Worm (Caenorhabditis elegans) whole organism, L2 larva: Measurements from ENCODE around the gene W02D7.11.

Experiments used
- ama-1 ChIP-seq: fragments of 150-350 bp; optimal IDR thresholded peaks from 2 replicates; lab custom pipeline; 2018; ENCODE audit warnings: inconsistent platforms
- gmeb-1 ChIP-seq: fragments of 150-350 bp; optimal IDR thresholded peaks from 2 replicates; lab custom pipeline; 2014; ENCODE audit warnings: missing biosample characterization, missing genetic modification characterization
- lin-39 ChIP-seq: fragments of 150-350 bp; optimal IDR thresholded peaks from 2 replicates; lab custom pipeline; 2014; ENCODE audit warnings: missing biosample characterization, missing genetic modification reagents, missing genetic modification characterization
- nhr-25 ChIP-seq: fragments of 150-350 bp; sonication (generic microtip); optimal IDR thresholded peaks from 3 replicates; lab custom pipeline; 2014; ENCODE audit warnings: missing biosample characterization, missing genetic modification characterization
- snpc-4 ChIP-seq: fragments of 150-350 bp; optimal IDR thresholded peaks from 2 replicates; lab custom pipeline; 2014; ENCODE audit warnings: missing biosample characterization, missing genetic modification characterization

ce11 chrV:8302522-8302921 lies 1.8 kb downstream of the W02D7.11 start, which contains the start of gene sel-9:
- TF ChIP-seq lin-39 (tag; lab: Kevin White, UChicago) (no peak), gmeb-1 (tag; lab: Kevin White, UChicago) (peak; percentile 90), ama-1 (peak; percentile 3), nhr-25 (tag; lab: Kevin White, UChicago) (no peak), snpc-4 (peak; percentile 3)
